Fruit fly (Drosophila melanogaster) whole organism: Measurements from ENCODE around the gene Ctns.

Experiments
- CG8478 ChIP-seq: fragments of >200 bp; optimal IDR thresholded peaks from 2 replicates; lab custom pipeline; 2018; ENCODE audit warnings: inconsistent platforms
- psq ChIP-seq: fragments of >200 bp; optimal IDR thresholded peaks from 2 replicates; lab custom pipeline; 2017

dm6 chr3R:23030900-23031299 is 27.9 kb downstream of the Ctns start:
- TF ChIP-seq psq (lab: Kevin White, UChicago) (no peak), CG8478 (lab: Kevin White, UChicago) (no peak)
